Fruit fly (Drosophila melanogaster): Measurements from ENCODE around the gene alpha4GT2.

- TF ChIP-seq ttk (optimal IDR thresholded peaks at IDR 0.05) (no peak), insv (optimal IDR thresholded peaks at IDR 0.05) (no peak), psq (optimal IDR thresholded peaks at IDR 0.05) (no peak)
Observed at dm6 chr3R:25888307-25889075, 56.5 kb downstream of the alpha4GT2 start, which contains the start of gene Lnk.

Measured in Kc167 (cell line).